Worm (Caenorhabditis elegans) whole organism, early embryonic: ENCODE results near the gene F33D4.4.

ENCODE experiments used
- B0310.2 ChIP-seq: sonication (generic microtip); optimal IDR thresholded peaks from 2 replicates; lab custom pipeline; 2016; ENCODE audit warnings: mild to moderate bottlenecking, missing genetic modification characterization, missing compliant biosample characterization
- ama-1 ChIP-seq: fragments of 150-350 bp; optimal IDR thresholded peaks from 2 replicates; lab custom pipeline; 2014
- ets-7 ChIP-seq: sonication (generic microtip); optimal IDR thresholded peaks from 2 replicates; lab custom pipeline; 2016; ENCODE audit warnings: missing genotype, missing genetic modification characterization, missing compliant biosample characterization
- flt-1 ChIP-seq: fragments of 200-800 bp; sonication (Bioruptor generic); IDR thresholded peaks from 2 replicates; pipeline ENCODE4 v1.3.6; 2022; ENCODE audit warnings: missing genetic modification characterization, missing compliant biosample characterization
- hmbx-1 ChIP-seq: sonication (generic microtip); optimal IDR thresholded peaks from 2 replicates; lab custom pipeline; 2016; ENCODE audit warnings: mild to moderate bottlenecking, missing genetic modification characterization, missing compliant biosample characterization
- hnd-1 ChIP-seq: sonication (generic microtip); optimal IDR thresholded peaks from 2 replicates; lab custom pipeline; 2016; ENCODE audit warnings: missing genetic modification characterization, missing compliant biosample characterization
- pes-1 ChIP-seq: fragments of 200-800 bp; sonication (Bioruptor generic); IDR thresholded peaks from 2 replicates; pipeline ENCODE4 v1.3.6; 2022; ENCODE audit warnings: missing genetic modification reagents, missing genetic modification characterization, missing compliant biosample characterization
- scrt-1 ChIP-seq: fragments of 200-800 bp; sonication (Bioruptor generic); IDR thresholded peaks from 2 replicates; pipeline ENCODE4 v1.3.6; 2022; ENCODE audit warnings: missing genetic modification characterization, missing compliant biosample characterization
- sea-1 ChIP-seq: fragments of 200-800 bp; sonication (Bioruptor generic); conservative IDR thresholded peaks from 2 replicates; pipeline ENCODE4 v1.3.6; 2022; ENCODE audit warnings: missing genetic modification characterization, missing compliant biosample characterization
- tbx-11 ChIP-seq: fragments of 200-800 bp; sonication (Bioruptor generic); IDR thresholded peaks from 2 replicates; pipeline ENCODE4 v1.3.6; 2022; ENCODE audit warnings: missing genetic modification characterization, missing compliant biosample characterization
- tbx-37 ChIP-seq: fragments of 200-800 bp; sonication (Bioruptor generic); conservative IDR thresholded peaks from 2 replicates; pipeline ENCODE4 v1.3.6; 2022; ENCODE audit warnings: missing genetic modification reagents, missing genetic modification characterization, missing compliant biosample characterization
- tra-4 ChIP-seq: sonication (generic microtip); optimal IDR thresholded peaks from 2 replicates; lab custom pipeline; 2017; ENCODE audit warnings: missing genetic modification characterization, missing compliant biosample characterization

DNA sequence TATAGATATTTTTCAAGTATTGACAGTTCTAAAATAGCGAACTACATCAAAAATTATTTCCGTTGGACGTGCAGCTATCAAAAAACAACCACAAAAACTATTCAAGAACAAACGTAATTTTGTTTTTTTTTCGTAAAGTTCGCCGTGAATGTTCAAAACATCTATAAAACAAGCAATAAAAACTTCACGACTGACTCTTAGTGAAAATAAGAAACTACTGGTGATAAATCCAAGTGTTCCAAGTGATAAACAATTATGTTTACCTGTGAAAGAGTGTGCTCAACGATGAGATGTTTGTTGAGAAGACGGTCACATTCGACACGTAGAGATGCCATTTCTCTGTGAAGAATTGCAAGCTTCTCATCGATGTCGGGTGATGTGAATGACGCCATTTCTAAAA is 16.1 kb upstream of the F33D4.4 start, which contains the start of gene C50F7.6:
- no peak for TF ChIP-seq tbx-37 (GFP tag; lab: Robert Waterston, UW)
- no peak for TF ChIP-seq pes-1 (GFP tag; lab: Robert Waterston, UW)
- TF ChIP-seq ama-1 (lab: Kevin White, UChicago), result no peak
- no peak for TF ChIP-seq B0310.2 (tag; lab: Kevin White, UChicago)
- no peak for TF ChIP-seq hnd-1 (tag; lab: Kevin White, UChicago)
- no peak for TF ChIP-seq scrt-1 (GFP tag; lab: Robert Waterston, UW)
- no peak for TF ChIP-seq tbx-11
- TF ChIP-seq ets-7, result no peak
- no peak for TF ChIP-seq tra-4 (tag; lab: Kevin White, UChicago)
- no peak for TF ChIP-seq sea-1 (GFP tag; lab: Robert Waterston, UW)
- no peak for TF ChIP-seq flt-1 (GFP tag; lab: Robert Waterston, UW)
- no peak for TF ChIP-seq hmbx-1 (tag; lab: Kevin White, UChicago)
